Worm (Caenorhabditis elegans) whole organism, young adult: ENCODE measurements around the gene T21B10.4.

Experiments
- D2030.7 ChIP-seq: fragments of 200-800 bp; sonication (Bioruptor generic); IDR thresholded peaks from 2 replicates; pipeline ENCODE4 v1.3.6; 2022; ENCODE audit warnings: missing genetic modification reagents, missing genetic modification characterization, missing compliant biosample characterization
- F22D6.2 ChIP-seq: sonication (generic microtip); optimal IDR thresholded peaks from 2 replicates; lab custom pipeline; 2016; ENCODE audit warnings: mild to moderate bottlenecking, missing genetic modification characterization, missing compliant biosample characterization
- F23B12.7 ChIP-seq: sonication (generic microtip); optimal IDR thresholded peaks from 2 replicates; lab custom pipeline; 2017; ENCODE audit warnings: missing genetic modification characterization, mild to moderate bottlenecking, missing compliant biosample characterization, antibody characterized with exemption, moderate library complexity; ENCODE audit not compliant: insufficient read depth
- F52B5.7 ChIP-seq: sonication (generic microtip); optimal IDR thresholded peaks from 2 replicates; lab custom pipeline; 2016; ENCODE audit warnings: mild to moderate bottlenecking, missing genetic modification characterization, missing compliant biosample characterization
- F57C9.4 ChIP-seq: sonication (generic microtip); optimal IDR thresholded peaks from 2 replicates; lab custom pipeline; 2017; ENCODE audit warnings: mild to moderate bottlenecking, missing genetic modification characterization, missing compliant biosample characterization
- T26A5.8 ChIP-seq: sonication (generic microtip); optimal IDR thresholded peaks from 2 replicates; lab custom pipeline; 2016; ENCODE audit warnings: missing genetic modification characterization, missing compliant biosample characterization
- Y56A3A.18 ChIP-seq: fragments of 200-800 bp; sonication (Bioruptor generic); IDR thresholded peaks from 2 replicates; pipeline ENCODE4 v1.3.6; 2022; ENCODE audit warnings: missing genetic modification reagents, missing genetic modification characterization, missing compliant biosample characterization
- Y67H2A.10 ChIP-seq: fragments of 200-800 bp; sonication (Bioruptor generic); conservative IDR thresholded peaks from 2 replicates; pipeline ENCODE4 v1.3.6; 2022; ENCODE audit warnings: missing genetic modification reagents, missing genetic modification characterization, missing compliant biosample characterization
- Y95B8A.8 ChIP-seq: fragments of 200-800 bp; sonication (Bioruptor generic); IDR thresholded peaks from 2 replicates; pipeline ENCODE4 v1.3.6; 2022; ENCODE audit warnings: missing genetic modification reagents, missing genetic modification characterization, missing compliant biosample characterization
- ZK185.1 ChIP-seq: sonication (generic microtip); optimal IDR thresholded peaks from 2 replicates; lab custom pipeline; 2016; ENCODE audit warnings: mild to moderate bottlenecking, missing genetic modification characterization, missing compliant biosample characterization; ENCODE audit not compliant: poor library complexity, severe bottlenecking
- cebp-1 ChIP-seq, 2 experiments: fragments of 200-800 bp in 1 of 2; sonication (Bioruptor generic) in 1 of 2; sonication (generic microtip) in 1 of 2; IDR thresholded peaks in 1 of 2; optimal IDR thresholded peaks in 1 of 2; 2 replicates each; pipeline versions ENCODE4 v1.3.6 to Lab custom; 2017 to 2022; ENCODE audit warnings: missing compliant biosample characterization in 2 of 2, missing genetic modification characterization in 2 of 2, mild to moderate bottlenecking in 1 of 2, missing genetic modification reagents in 1 of 2, moderate library complexity in 1 of 2
- ceh-100 ChIP-seq: fragments of 200-800 bp; sonication (Bioruptor generic); IDR thresholded peaks from 2 replicates; pipeline ENCODE4 v1.3.6; 2022; ENCODE audit warnings: missing genetic modification reagents, missing genetic modification characterization, missing compliant biosample characterization
- dox-1 ChIP-seq: fragments of 200-800 bp; sonication (Bioruptor generic); IDR thresholded peaks from 2 replicates; pipeline ENCODE4 v1.3.6; 2022; ENCODE audit warnings: missing genetic modification reagents, missing genetic modification characterization, missing compliant biosample characterization
- egrh-3 ChIP-seq: fragments of 200-800 bp; sonication (Bioruptor generic); IDR thresholded peaks from 2 replicates; pipeline ENCODE4 v1.3.6; 2022; ENCODE audit warnings: missing genetic modification reagents, missing genetic modification characterization, missing compliant biosample characterization
- ekl-4 ChIP-seq: fragments of 200-800 bp; sonication (Bioruptor generic); IDR thresholded peaks from 2 replicates; pipeline ENCODE4 v1.3.6; 2022; ENCODE audit warnings: missing genetic modification reagents, missing genetic modification characterization, missing compliant biosample characterization
- fkh-3 ChIP-seq: sonication (generic microtip); optimal IDR thresholded peaks from 2 replicates; lab custom pipeline; 2016; ENCODE audit warnings: mild to moderate bottlenecking, missing genetic modification characterization, missing compliant biosample characterization
- hlh-12 ChIP-seq: sonication (generic microtip); optimal IDR thresholded peaks from 2 replicates; lab custom pipeline; 2016; ENCODE audit warnings: missing genetic modification characterization, missing compliant biosample characterization
- hlh-26 ChIP-seq: fragments of 200-800 bp; sonication (Bioruptor generic); conservative IDR thresholded peaks from 2 replicates; pipeline ENCODE4 v1.3.6; 2022; ENCODE audit warnings: missing genetic modification reagents, missing genetic modification characterization, missing compliant biosample characterization
- let-526 ChIP-seq: fragments of 200-800 bp; sonication (Bioruptor generic); IDR thresholded peaks from 2 replicates; pipeline ENCODE4 v1.3.6; 2022; ENCODE audit warnings: missing genetic modification reagents, missing genetic modification characterization, missing compliant biosample characterization
- let-607 ChIP-seq, 2 experiments: fragments of 200-800 bp in 1 of 2; sonication (Bioruptor generic) in 1 of 2; sonication (generic microtip) in 1 of 2; optimal IDR thresholded peaks; 2 replicates each; lab custom pipeline; 2016 to 2018; ENCODE audit warnings: mild to moderate bottlenecking in 2 of 2, missing compliant biosample characterization in 2 of 2, missing genetic modification characterization in 2 of 2, moderate library complexity in 2 of 2, missing genotype in 1 of 2
- lin-26 ChIP-seq: fragments of 200-800 bp; sonication (Bioruptor generic); IDR thresholded peaks from 2 replicates; pipeline ENCODE4 v1.3.6; 2022; ENCODE audit warnings: missing genetic modification reagents, missing genetic modification characterization, missing compliant biosample characterization
- lin-35 ChIP-seq, 3 experiments: fragments of 150-350 bp in 2 of 3; sonication (generic microtip) in 1 of 3; optimal IDR thresholded peaks; 2 replicates each; lab custom pipeline; 2014 to 2018; ENCODE audit warnings: missing biosample characterization in 3 of 3, missing genetic modification characterization in 3 of 3, missing genetic modification reagents in 3 of 3
- lsl-1 ChIP-seq: fragments of 200-800 bp; sonication (Bioruptor generic); optimal IDR thresholded peaks from 2 replicates; lab custom pipeline; 2018; ENCODE audit warnings: mild to moderate bottlenecking, missing genetic modification characterization, moderate library complexity, missing compliant biosample characterization
- lsy-27 ChIP-seq: sonication (generic microtip); optimal IDR thresholded peaks from 2 replicates; lab custom pipeline; 2017; ENCODE audit warnings: missing genetic modification characterization, mild to moderate bottlenecking, missing compliant biosample characterization, antibody characterized with exemption, missing genotype, borderline replicate concordance; ENCODE audit not compliant: insufficient read depth
- madf-3 ChIP-seq: fragments of 200-800 bp; sonication (Bioruptor generic); IDR thresholded peaks from 2 replicates; pipeline ENCODE4 v1.3.6; 2022; ENCODE audit warnings: missing genetic modification reagents, missing genetic modification characterization, missing compliant biosample characterization
- nhr-120 ChIP-seq: fragments of 200-800 bp; sonication (Bioruptor generic); IDR thresholded peaks from 2 replicates; pipeline ENCODE4 v1.3.6; 2022; ENCODE audit warnings: missing genetic modification characterization, missing compliant biosample characterization
- pha-4 ChIP-seq: fragments of 150-350 bp; sonication (generic microtip); optimal IDR thresholded peaks from 2 replicates; lab custom pipeline; 2014; ENCODE audit warnings: missing biosample characterization, missing genetic modification reagents, missing genetic modification characterization
- repo-1 ChIP-seq: sonication (generic microtip); optimal IDR thresholded peaks from 2 replicates; lab custom pipeline; 2017; ENCODE audit warnings: mild to moderate bottlenecking, missing genetic modification characterization, missing compliant biosample characterization
- snpc-1.1 ChIP-seq: sonication (generic microtip); optimal IDR thresholded peaks from 2 replicates; lab custom pipeline; 2017; ENCODE audit warnings: missing genetic modification characterization, mild to moderate bottlenecking, missing compliant biosample characterization, antibody characterized with exemption, moderate library complexity, missing genotype, missing genetic modification reagents; ENCODE audit not compliant: insufficient read depth
- snpc-3.4 ChIP-seq: sonication (generic microtip); optimal IDR thresholded peaks from 2 replicates; lab custom pipeline; 2017; ENCODE audit warnings: missing genetic modification characterization, mild to moderate bottlenecking, missing compliant biosample characterization, antibody characterized with exemption, moderate library complexity, missing genotype, missing genetic modification reagents
- tbp1 ChIP-seq: fragments of 200-800 bp; sonication (Bioruptor generic); optimal IDR thresholded peaks from 2 replicates; lab custom pipeline; 2018; ENCODE audit warnings: mild to moderate bottlenecking, missing genetic modification characterization, missing compliant biosample characterization
- ztf-22 ChIP-seq: fragments of 200-800 bp; sonication (Bioruptor generic); optimal IDR thresholded peaks from 2 replicates; lab custom pipeline; 2018; ENCODE audit warnings: mild to moderate bottlenecking, missing genetic modification characterization, moderate library complexity, missing compliant biosample characterization
- ztf-3 ChIP-seq: fragments of 200-800 bp; sonication (Bioruptor generic); optimal IDR thresholded peaks from 2 replicates; lab custom pipeline; 2018; ENCODE audit warnings: mild to moderate bottlenecking, missing genetic modification characterization, missing compliant biosample characterization

The T21B10.4 gene

ce11 chrII:8945167-8945566, 4.5 kb downstream of the T21B10.4 start:
- TF ChIP-seq repo-1 (tag; lab: Kevin White, UChicago) (no peak), lsy-27 (tag; lab: Kevin White, UChicago) (no peak), lsl-1 (GFP tag; lab: Kevin White, UChicago) (no peak)

- TF ChIP-seq snpc-1.1 (tag; lab: Kevin White, UChicago) (no peak), F52B5.7 (no peak), F23B12.7 (tag; lab: Kevin White, UChicago) (no peak), let-526 (GFP tag; lab: Robert Waterston, UW) (no peak), snpc-3.4 (tag; lab: Kevin White, UChicago) (no peak)
Observed at ce11 chrII:8947391-8947790, 6.7 kb downstream of the T21B10.4 start, which contains the start of gene cutl-15. Gene cutl-15 (minus strand): TSS chrII:8947688.

- no peak for TF ChIP-seq hlh-12 (tag; lab: Kevin White, UChicago)
Observed at ce11 chrII:8948640-8949039, 7.9 kb downstream of the T21B10.4 start.

- TF ChIP-seq F22D6.2 (tag; lab: Kevin White, UChicago) (no peak), nhr-120 (GFP tag; lab: Robert Waterston, UW) (no peak), lin-26 (GFP tag; lab: Robert Waterston, UW) (no peak)
Observed at ce11 chrII:8951270-8951669, 10.6 kb downstream of the T21B10.4 start.

ce11 chrII:8953703-8954102, 13.0 kb downstream of the T21B10.4 start:
- no peak for TF ChIP-seq ekl-4 (GFP tag; lab: Robert Waterston, UW)
- TF ChIP-seq pha-4 (tag; lab: Kevin White, UChicago) = no peak
- TF ChIP-seq ceh-100 (GFP tag; lab: Robert Waterston, UW) = no peak
- TF ChIP-seq, all 124 proteins: peak for 0

ce11 chrII:8956896-8957295, 16.2 kb downstream of the T21B10.4 start:
- TF ChIP-seq lin-35 (GFP tag; optimal IDR thresholded peaks at IDR 0.05; lab: Kevin White, UChicago) = no peak
- no peak for TF ChIP-seq ztf-3
- TF ChIP-seq egrh-3 (GFP tag; lab: Robert Waterston, UW) = no peak
- TF ChIP-seq F52B5.7 = no peak
- no peak for TF ChIP-seq Y56A3A.18
- no peak for TF ChIP-seq tbp1 (GFP tag; lab: Kevin White, UChicago)
- no peak for TF ChIP-seq D2030.7 (GFP tag; lab: Robert Waterston, UW)
- TF ChIP-seq F57C9.4 (tag; lab: Kevin White, UChicago) = no peak
- TF ChIP-seq Y67H2A.10 = no peak
- TF ChIP-seq T26A5.8 (tag; lab: Kevin White, UChicago) = no peak
- TF ChIP-seq hlh-26 (GFP tag; lab: Robert Waterston, UW) = no peak
- no peak for TF ChIP-seq fkh-3 (tag; lab: Kevin White, UChicago)
- no peak for TF ChIP-seq dox-1 (GFP tag; lab: Robert Waterston, UW)
- TF ChIP-seq ZK185.1 (tag; lab: Kevin White, UChicago) = no peak

- no peak for TF ChIP-seq ztf-22
- TF ChIP-seq let-607 (tag; optimal IDR thresholded peaks at IDR 0.05; lab: Kevin White, UChicago) = no peak
- no peak for TF ChIP-seq Y95B8A.8
- TF ChIP-seq madf-3 = 0 out of 2 replicates have a peak, but pooled peaks have one; percentile 33
- no peak for TF ChIP-seq cebp-1 (GFP tag; IDR thresholded peaks at IDR 0.05; lab: Robert Waterston, UW)
- no peak for TF ChIP-seq cebp-1 (tag; optimal IDR thresholded peaks at IDR 0.05; lab: Kevin White, UChicago)
Observed at ce11 chrII:8959081-8959480, 18.4 kb downstream of the T21B10.4 start.
